Worm (Caenorhabditis elegans) whole organism, L1 larva: ENCODE data around the gene lips-10.

ENCODE experiments used
- aha-1 ChIP-seq: fragments of 150-350 bp; optimal IDR thresholded peaks from 2 replicates; lab custom pipeline; 2014; ENCODE audit warnings: missing biosample characterization, missing genetic modification characterization
- ces-1 ChIP-seq: fragments of 150-350 bp; optimal IDR thresholded peaks from 2 replicates; lab custom pipeline; 2014; ENCODE audit warnings: missing biosample characterization, missing genetic modification reagents, missing genetic modification characterization
- dsc-1 ChIP-seq: sonication (generic microtip); optimal IDR thresholded peaks from 2 replicates; lab custom pipeline; 2016; ENCODE audit warnings: mild to moderate bottlenecking, missing genetic modification characterization, missing compliant biosample characterization
- egl-13 ChIP-seq: sonication (generic microtip); optimal IDR thresholded peaks from 2 replicates; lab custom pipeline; 2016; ENCODE audit warnings: missing genotype, missing genetic modification reagents, missing genetic modification characterization, missing compliant biosample characterization
- jun-1 ChIP-seq: fragments of 150-350 bp; optimal IDR thresholded peaks from 2 replicates; lab custom pipeline; 2014; ENCODE audit warnings: missing biosample characterization, missing genetic modification reagents, missing genetic modification characterization
- lin-39 ChIP-seq: fragments of 150-350 bp; optimal IDR thresholded peaks from 2 replicates; lab custom pipeline; 2014; ENCODE audit warnings: missing biosample characterization, missing genetic modification reagents, missing genetic modification characterization
- mdl-1 ChIP-seq, 2 experiments: fragments of 150-350 bp; optimal IDR thresholded peaks; 2 replicates each; lab custom pipeline; 2014 to 2017; ENCODE audit warnings: missing biosample characterization in 2 of 2, missing genetic modification characterization in 2 of 2, inconsistent platforms in 1 of 2
- mep-1 ChIP-seq: fragments of 150-350 bp; optimal IDR thresholded peaks from 2 replicates; lab custom pipeline; 2014; ENCODE audit warnings: missing biosample characterization, missing genetic modification characterization
- nhr-12 ChIP-seq: sonication (generic microtip); optimal IDR thresholded peaks from 2 replicates; lab custom pipeline; 2017; ENCODE audit warnings: missing biosample characterization, missing genetic modification characterization
- nhr-237 ChIP-seq: fragments of 150-350 bp; optimal IDR thresholded peaks from 2 replicates; lab custom pipeline; 2014; ENCODE audit warnings: missing biosample characterization, missing genetic modification characterization
- nhr-90 ChIP-seq: sonication (generic microtip); optimal IDR thresholded peaks from 2 replicates; lab custom pipeline; 2016; ENCODE audit warnings: mild to moderate bottlenecking, missing genetic modification characterization, missing compliant biosample characterization; ENCODE audit not compliant: poor library complexity
- vab-15 ChIP-seq: sonication (generic microtip); optimal IDR thresholded peaks from 2 replicates; lab custom pipeline; 2017; ENCODE audit warnings: missing genotype, mild to moderate bottlenecking, missing genetic modification characterization, missing compliant biosample characterization
- zag-1 ChIP-seq: fragments of 150-350 bp; optimal IDR thresholded peaks from 2 replicates; lab custom pipeline; 2014; ENCODE audit warnings: missing biosample characterization, missing genetic modification characterization

DNA sequence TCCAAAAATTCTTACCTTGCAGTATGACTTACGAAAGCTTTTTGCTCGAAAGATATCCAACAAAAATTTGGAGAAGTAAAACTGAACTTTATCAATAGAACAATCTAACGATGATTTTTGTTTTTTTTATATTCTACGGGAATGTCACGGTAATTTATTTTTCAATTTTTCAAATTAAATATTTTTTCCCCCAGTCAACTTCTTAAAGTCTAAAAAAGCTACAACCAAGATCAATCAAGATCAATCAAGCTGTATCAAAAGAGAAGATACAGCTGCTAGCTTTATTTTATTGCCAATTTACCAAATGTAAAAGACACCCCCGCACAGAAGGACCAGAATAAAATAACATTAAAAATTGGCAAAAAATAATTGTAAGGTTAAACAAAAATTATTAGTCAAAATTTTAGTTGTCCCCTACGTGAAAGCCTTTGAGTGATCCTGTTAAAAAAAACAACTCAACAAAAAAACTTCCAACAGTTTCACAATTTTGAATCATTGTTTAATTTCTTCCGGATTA, 36.4 kb downstream of the lips-10 start, which contains the start of the genes M05D6.1 and M05D6.3:
- TF ChIP-seq mdl-1 (tag; optimal IDR thresholded peaks at IDR 0.05; lab: Kevin White, UChicago) (no peak), aha-1 (tag; lab: Kevin White, UChicago) (no peak), dsc-1 (tag; lab: Kevin White, UChicago) (no peak), egl-13 (tag; lab: Kevin White, UChicago) (no peak), zag-1 (tag; lab: Kevin White, UChicago) (no peak), ces-1 (no peak), nhr-12 (tag; lab: Kevin White, UChicago) (no peak), mep-1 (no peak), nhr-90 (tag; lab: Kevin White, UChicago) (no peak), nhr-237 (tag; lab: Kevin White, UChicago) (no peak), lin-39 (tag; lab: Kevin White, UChicago) (no peak), jun-1 (tag; lab: Kevin White, UChicago) (no peak), vab-15 (no peak)
